Worm (Caenorhabditis elegans): Measurements from ENCODE around the gene F52H2.1.

The F52H2.1 gene

ce11 chrX:2593703-2594102, 20.8 kb downstream of the F52H2.1 start, which contains the start of the genes nhr-40 and T03G6.7:
nhr-40 (plus strand) TSS chrX:2594003.
T03G6.7 (plus strand) TSS chrX:2594039.
- TF ChIP-seq pqm-1 (tag; optimal IDR thresholded peaks at IDR 0.05) (no peak), nhr-232 (tag; optimal IDR thresholded peaks at IDR 0.05) (no peak), fax-1 (tag; optimal IDR thresholded peaks at IDR 0.05) (no peak), hlh-30 (tag; optimal IDR thresholded peaks at IDR 0.05; ENCODE audit: insufficient read depth) (no peak), npax-4 (tag; optimal IDR thresholded peaks at IDR 0.05) (no peak), ahr-1 (tag; optimal IDR thresholded peaks at IDR 0.05) (no peak), pha-4 (tag; optimal IDR thresholded peaks at IDR 0.05) (no peak), ceh-9 (tag; optimal IDR thresholded peaks at IDR 0.05) (no peak), sdc-2 (tag; optimal IDR thresholded peaks at IDR 0.05) (no peak), sox-2 (GFP tag; IDR thresholded peaks at IDR 0.05) (no peak), unc-42 (tag; optimal IDR thresholded peaks at IDR 0.05) (no peak), ceh-34 (tag; optimal IDR thresholded peaks at IDR 0.05) (no peak)

ce11 chrX:2595027-2595756, 22.3 kb downstream of the F52H2.1 start:
- TF ChIP-seq ceh-9 (tag; optimal IDR thresholded peaks at IDR 0.05) (no peak), unc-55 (GFP tag; optimal IDR thresholded peaks at IDR 0.05) (peak; percentile 35), pros-1 (tag; optimal IDR thresholded peaks at IDR 0.05) (no peak), C38D4.7 (GFP tag; optimal IDR thresholded peaks at IDR 0.05) (no peak), ets-4 (tag; optimal IDR thresholded peaks at IDR 0.05) (no peak), ceh-18 (tag; optimal IDR thresholded peaks at IDR 0.05) (peak; percentile 39), ceh-14 (tag; optimal IDR thresholded peaks at IDR 0.05) (no peak)

ce11 chrX:2595757-2596059, 22.8 kb downstream of the F52H2.1 start:
- TF ChIP-seq ama-1 (optimal IDR thresholded peaks at IDR 0.05) (no peak), ztf-16 (tag; optimal IDR thresholded peaks at IDR 0.05) (no peak), nfya-1 (tag; optimal IDR thresholded peaks at IDR 0.05) (no peak), tbx-2 (tag; optimal IDR thresholded peaks at IDR 0.05) (no peak), elt-4 (tag; optimal IDR thresholded peaks at IDR 0.05) (no peak), ceh-9 (tag; optimal IDR thresholded peaks at IDR 0.05) (no peak), ceh-19 (GFP tag; optimal IDR thresholded peaks at IDR 0.05) (no peak), lim-6 (tag; optimal IDR thresholded peaks at IDR 0.05) (no peak), elt-2 (tag; optimal IDR thresholded peaks at IDR 0.05) (no peak), rnt-1 (tag; optimal IDR thresholded peaks at IDR 0.05) (no peak), fkh-6 (tag; optimal IDR thresholded peaks at IDR 0.05) (no peak), eyg-1 (tag; optimal IDR thresholded peaks at IDR 0.05) (no peak), ceh-45 (GFP tag; IDR thresholded peaks at IDR 0.05) (no peak), hlh-8 (tag; optimal IDR thresholded peaks at IDR 0.05) (no peak), hlh-13 (GFP tag; optimal IDR thresholded peaks at IDR 0.05) (no peak), ref-2 (tag; optimal IDR thresholded peaks at IDR 0.05) (no peak), ceh-30 (tag; optimal IDR thresholded peaks at IDR 0.05) (no peak)

ce11 chrX:2596605-2597004, 23.7 kb downstream of the F52H2.1 start:
- no peak for TF ChIP-seq eyg-1 (tag; optimal IDR thresholded peaks at IDR 0.05)
- TF ChIP-seq hlh-15 (tag; optimal IDR thresholded peaks at IDR 0.05), result no peak
- no peak for TF ChIP-seq T23F11.4 (GFP tag; optimal IDR thresholded peaks at IDR 0.05)
- TF ChIP-seq elt-4 (tag; optimal IDR thresholded peaks at IDR 0.05), result no peak

- no peak for TF ChIP-seq lim-6 (tag; optimal IDR thresholded peaks at IDR 0.05)
- peak; percentile 40 for TF ChIP-seq C08G9.2 (tag; optimal IDR thresholded peaks at IDR 0.05)
- TF ChIP-seq hlh-13 (GFP tag; optimal IDR thresholded peaks at IDR 0.05), result no peak
- TF ChIP-seq C38D4.7 (GFP tag; optimal IDR thresholded peaks at IDR 0.05), result peak; percentile 14
- TF ChIP-seq rnt-1 (tag; optimal IDR thresholded peaks at IDR 0.05), result peak; percentile 72
- TF ChIP-seq F13H6.1 (tag; optimal IDR thresholded peaks at IDR 0.05), result peak; percentile 37
- no peak for TF ChIP-seq ceh-9 (tag; optimal IDR thresholded peaks at IDR 0.05)
- TF ChIP-seq fax-1 (tag; optimal IDR thresholded peaks at IDR 0.05), result peak; percentile 16
- TF ChIP-seq ceh-34 (tag; optimal IDR thresholded peaks at IDR 0.05), result peak; percentile 53
- TF ChIP-seq tbx-2 (tag; optimal IDR thresholded peaks at IDR 0.05), result peak; percentile 65
- no peak for TF ChIP-seq pqm-1 (tag; optimal IDR thresholded peaks at IDR 0.05)
- peak; percentile 93 for TF ChIP-seq ceh-18 (tag; optimal IDR thresholded peaks at IDR 0.05)
- TF ChIP-seq unc-55 (GFP tag; optimal IDR thresholded peaks at IDR 0.05), result peak; percentile 24
- peak; percentile 74 for TF ChIP-seq ceh-14 (tag; optimal IDR thresholded peaks at IDR 0.05)
- peak; percentile 2 for TF ChIP-seq sdc-2 (tag; optimal IDR thresholded peaks at IDR 0.05)
- peak; percentile 75 for TF ChIP-seq unc-42 (tag; optimal IDR thresholded peaks at IDR 0.05)
- peak; percentile 78 for TF ChIP-seq ceh-31 (tag; optimal IDR thresholded peaks at IDR 0.05)
- TF ChIP-seq hlh-6 (tag; optimal IDR thresholded peaks at IDR 0.05), result peak; percentile 74
- TF ChIP-seq sox-4 (tag; optimal IDR thresholded peaks at IDR 0.05), result no peak
- peak; percentile 37 for TF ChIP-seq fkh-6 (tag; optimal IDR thresholded peaks at IDR 0.05)
- TF ChIP-seq nfya-1 (tag; optimal IDR thresholded peaks at IDR 0.05), result peak; percentile 61
- TF ChIP-seq syd-9 (tag; optimal IDR thresholded peaks at IDR 0.05), result peak; percentile 54
Observed at ce11 chrX:2598833-2599279, 26.0 kb downstream of the F52H2.1 start.
